Fruit fly (Drosophila melanogaster): ENCODE data around the gene Pgant6.

Pgant6 gene

dm6 chr3L:2820275-2820674 lies 38.2 kb downstream of the Pgant6 start (continued):
- peak; percentile 6 for TF ChIP-seq phol (tag; optimal IDR thresholded peaks at IDR 0.05)
- TF ChIP-seq CG14860 (GFP tag; IDR thresholded peaks at IDR 0.05; ENCODE audit: partially characterized antibody) = no peak
- no peak for TF ChIP-seq D19B (GFP tag; optimal IDR thresholded peaks at IDR 0.05)
- no peak for TF ChIP-seq lilli (GFP tag; optimal IDR thresholded peaks at IDR 0.05)

- TF ChIP-seq HmgZ (tag; optimal IDR thresholded peaks at IDR 0.05) (peak; percentile 62), MTF-1 (GFP tag; optimal IDR thresholded peaks at IDR 0.05; ENCODE audit: borderline replicate concordance) (no peak), CG12219 (GFP tag; optimal IDR thresholded peaks at IDR 0.05) (peak; percentile 5), CG7271 (tag; optimal IDR thresholded peaks at IDR 0.05) (no peak), CG11695 (GFP tag; IDR thresholded peaks at IDR 0.05) (peak; percentile 58; the same call in 2 of the 3 replicates), CG11456 (GFP tag; IDR thresholded peaks at IDR 0.05) (no peak), da (GFP tag; optimal IDR thresholded peaks at IDR 0.05) (no peak), Usf (GFP tag; optimal IDR thresholded peaks at IDR 0.05) (no peak), CG11093 (GFP tag; IDR thresholded peaks at IDR 0.05) (no peak; the same call in 2 of the 3 replicates), ERR (GFP tag; optimal IDR thresholded peaks at IDR 0.05) (no peak), lbe (GFP tag; optimal IDR thresholded peaks at IDR 0.05) (peak; percentile 17), CG6854 (GFP tag; optimal IDR thresholded peaks at IDR 0.05) (no peak), CG6791 (GFP tag; IDR thresholded peaks at IDR 0.05; ENCODE audit: partially characterized antibody) (peak; percentile 58; the same call in 1 of the 3 replicates), vvl (GFP tag; IDR thresholded peaks at IDR 0.05) (peak; percentile 34; the same call in 1 of the 2 replicates), CG14667 (GFP tag; IDR thresholded peaks at IDR 0.05) (no peak), Bteb2 (GFP tag; optimal IDR thresholded peaks at IDR 0.05) (no peak), CG17385 (GFP tag; optimal IDR thresholded peaks at IDR 0.05) (peak; percentile 41), Fer1 (GFP tag; optimal IDR thresholded peaks at IDR 0.05) (peak; percentile 77), slp2 (GFP tag; optimal IDR thresholded peaks at IDR 0.05) (no peak), CTCF (GFP tag; optimal IDR thresholded peaks at IDR 0.05) (no peak), CoRest (tag; optimal IDR thresholded peaks at IDR 0.05) (peak; percentile 11), CG11696 (GFP tag; IDR thresholded peaks at IDR 0.05) (no peak), Xbp1 (GFP tag; optimal IDR thresholded peaks at IDR 0.05) (no peak), CG5245 (GFP tag; optimal IDR thresholded peaks at IDR 0.05) (no peak), Eip74EF (GFP tag; optimal IDR thresholded peaks at IDR 0.05) (peak in 1 of 2 experiments; percentile 18), CG6765 (GFP tag; optimal IDR thresholded peaks at IDR 0.05) (peak; percentile 54), pzg (GFP tag; optimal IDR thresholded peaks at IDR 0.05) (no peak), Hsf (GFP tag; optimal IDR thresholded peaks at IDR 0.05) (no peak), Ptx1 (GFP tag; IDR thresholded peaks at IDR 0.05) (no peak), CG30403 (GFP tag; optimal IDR thresholded peaks at IDR 0.05) (no peak), CG7987 (GFP tag; optimal IDR thresholded peaks at IDR 0.05) (peak; percentile 39), ewg (GFP tag; optimal IDR thresholded peaks at IDR 0.05) (peak; percentile 90), dpn (GFP tag; optimal IDR thresholded peaks at IDR 0.05) (no peak), PHDP (tag; optimal IDR thresholded peaks at IDR 0.05) (peak; percentile 11), CG32532 (GFP tag; IDR thresholded peaks at IDR 0.05) (peak; percentile 44; the same call in 1 of the 2 replicates), CG10366 (GFP tag; IDR thresholded peaks at IDR 0.05) (no peak), CG12236 (GFP tag; optimal IDR thresholded peaks at IDR 0.05) (no peak), fd96Cb (tag; optimal IDR thresholded peaks at IDR 0.05) (no peak), CG2129 (GFP tag; IDR thresholded peaks at IDR 0.05; ENCODE audit: partially characterized antibody) (no peak), tx (GFP tag; optimal IDR thresholded peaks at IDR 0.05) (no peak), Hr39 (optimal IDR thresholded peaks at IDR 0.05) (no peak), Sin3A (optimal IDR thresholded peaks at IDR 0.05) (no peak), jumu (GFP tag; optimal IDR thresholded peaks at IDR 0.05) (peak; percentile 4), CG2199 (GFP tag; IDR thresholded peaks at IDR 0.05) (no peak), Fer2 (tag; optimal IDR thresholded peaks at IDR 0.05) (no peak), CG2889 (GFP tag; IDR thresholded peaks at IDR 0.05) (no peak)
These were observed 39.0 kb downstream of the Pgant6 start for dm6 chr3L:2820930-2821505.

Data from whole organism, embryonic.